Worm (Caenorhabditis elegans) whole organism, young adult: ENCODE measurements around the gene K08H2.4.

Source experiments
- B0035.1 ChIP-seq: sonication (generic microtip); optimal IDR thresholded peaks from 2 replicates; lab custom pipeline; 2016; ENCODE audit warnings: missing genetic modification characterization, mild to moderate bottlenecking, missing compliant biosample characterization, missing genotype, missing genetic modification reagents
- C17E4.6 ChIP-seq: fragments of 200-800 bp; sonication (Bioruptor generic); IDR thresholded peaks from 2 replicates; pipeline ENCODE4 v1.3.6; 2022; ENCODE audit warnings: missing genetic modification reagents, missing genetic modification characterization, missing compliant biosample characterization
- F33H1.4 ChIP-seq: fragments of 200-800 bp; sonication (Bioruptor generic); IDR thresholded peaks from 2 replicates; pipeline ENCODE4 v1.3.6; 2022; ENCODE audit warnings: missing genetic modification reagents, missing genetic modification characterization, missing compliant biosample characterization
- F37B4.10 ChIP-seq: fragments of 200-800 bp; sonication (Bioruptor generic); IDR thresholded peaks from 2 replicates; pipeline ENCODE4 v1.3.6; 2022; ENCODE audit warnings: missing genetic modification characterization, missing compliant biosample characterization
- F39B2.1 ChIP-seq: fragments of 200-800 bp; sonication (Bioruptor generic); IDR thresholded peaks from 2 replicates; pipeline ENCODE4 v1.3.6; 2022; ENCODE audit warnings: missing genetic modification reagents, missing genetic modification characterization, missing compliant biosample characterization
- F57A8.1 ChIP-seq: fragments of 200-800 bp; sonication (Bioruptor generic); optimal IDR thresholded peaks from 2 replicates; lab custom pipeline; 2018; ENCODE audit warnings: mild to moderate bottlenecking, missing genetic modification characterization, moderate library complexity, missing compliant biosample characterization
- K11D2.4 ChIP-seq: fragments of 200-800 bp; sonication (Bioruptor generic); IDR thresholded peaks from 2 replicates; pipeline ENCODE4 v1.3.6; 2022; ENCODE audit warnings: missing genetic modification reagents, missing genetic modification characterization, missing compliant biosample characterization
- K12H6.12 ChIP-seq: fragments of 200-800 bp; sonication (Bioruptor generic); optimal IDR thresholded peaks from 2 replicates; lab custom pipeline; 2018; ENCODE audit warnings: mild to moderate bottlenecking, missing genetic modification characterization, missing compliant biosample characterization
- T07F8.4 ChIP-seq: sonication (generic microtip); optimal IDR thresholded peaks from 2 replicates; lab custom pipeline; 2016; ENCODE audit warnings: mild to moderate bottlenecking, missing genetic modification characterization, moderate library complexity, missing compliant biosample characterization
- Y56A3A.18 ChIP-seq: fragments of 200-800 bp; sonication (Bioruptor generic); IDR thresholded peaks from 2 replicates; pipeline ENCODE4 v1.3.6; 2022; ENCODE audit warnings: missing genetic modification reagents, missing genetic modification characterization, missing compliant biosample characterization
- Y67H2A.10 ChIP-seq: fragments of 200-800 bp; sonication (Bioruptor generic); conservative IDR thresholded peaks from 2 replicates; pipeline ENCODE4 v1.3.6; 2022; ENCODE audit warnings: missing genetic modification reagents, missing genetic modification characterization, missing compliant biosample characterization
- Y95B8A.8 ChIP-seq: fragments of 200-800 bp; sonication (Bioruptor generic); IDR thresholded peaks from 2 replicates; pipeline ENCODE4 v1.3.6; 2022; ENCODE audit warnings: missing genetic modification reagents, missing genetic modification characterization, missing compliant biosample characterization
- ZK185.1 ChIP-seq: sonication (generic microtip); optimal IDR thresholded peaks from 2 replicates; lab custom pipeline; 2016; ENCODE audit warnings: mild to moderate bottlenecking, missing genetic modification characterization, missing compliant biosample characterization; ENCODE audit not compliant: poor library complexity, severe bottlenecking
- akir-1 ChIP-seq: fragments of 200-800 bp; sonication (Bioruptor generic); optimal IDR thresholded peaks from 2 replicates; lab custom pipeline; 2018; ENCODE audit warnings: mild to moderate bottlenecking, missing genetic modification characterization, moderate library complexity, missing compliant biosample characterization
- attf-3 ChIP-seq: fragments of 200-800 bp; sonication (Bioruptor generic); conservative IDR thresholded peaks from 2 replicates; pipeline ENCODE4 v1.3.6; 2022; ENCODE audit warnings: missing genetic modification reagents, missing genetic modification characterization, missing compliant biosample characterization
- attf-5 ChIP-seq: fragments of 200-800 bp; sonication (Bioruptor generic); optimal IDR thresholded peaks from 2 replicates; lab custom pipeline; 2018; ENCODE audit warnings: mild to moderate bottlenecking, missing genetic modification characterization, missing compliant biosample characterization
- bed-1 ChIP-seq: fragments of 200-800 bp; sonication (Bioruptor generic); IDR thresholded peaks from 2 replicates; pipeline ENCODE4 v1.3.6; 2022; ENCODE audit warnings: missing genetic modification reagents, missing genetic modification characterization, missing compliant biosample characterization
- ccch-3 ChIP-seq: fragments of 200-800 bp; sonication (Bioruptor generic); optimal IDR thresholded peaks from 2 replicates; lab custom pipeline; 2018; ENCODE audit warnings: mild to moderate bottlenecking, missing genetic modification characterization, missing compliant biosample characterization
- ceh-100 ChIP-seq: fragments of 200-800 bp; sonication (Bioruptor generic); IDR thresholded peaks from 2 replicates; pipeline ENCODE4 v1.3.6; 2022; ENCODE audit warnings: missing genetic modification reagents, missing genetic modification characterization, missing compliant biosample characterization
- egrh-3 ChIP-seq: fragments of 200-800 bp; sonication (Bioruptor generic); IDR thresholded peaks from 2 replicates; pipeline ENCODE4 v1.3.6; 2022; ENCODE audit warnings: missing genetic modification reagents, missing genetic modification characterization, missing compliant biosample characterization
- hlh-26 ChIP-seq: fragments of 200-800 bp; sonication (Bioruptor generic); conservative IDR thresholded peaks from 2 replicates; pipeline ENCODE4 v1.3.6; 2022; ENCODE audit warnings: missing genetic modification reagents, missing genetic modification characterization, missing compliant biosample characterization
- hrde-1 ChIP-seq: sonication (generic microtip); optimal IDR thresholded peaks from 2 replicates; lab custom pipeline; 2016; ENCODE audit warnings: missing genetic modification characterization, mild to moderate bottlenecking, missing compliant biosample characterization, moderate library complexity, missing genotype, missing genetic modification reagents, borderline replicate concordance
- let-526 ChIP-seq: fragments of 200-800 bp; sonication (Bioruptor generic); IDR thresholded peaks from 2 replicates; pipeline ENCODE4 v1.3.6; 2022; ENCODE audit warnings: missing genetic modification reagents, missing genetic modification characterization, missing compliant biosample characterization
- lin-35 ChIP-seq, 3 experiments: fragments of 150-350 bp in 2 of 3; sonication (generic microtip) in 1 of 3; optimal IDR thresholded peaks; 2 replicates each; lab custom pipeline; 2014 to 2018; ENCODE audit warnings: missing biosample characterization in 3 of 3, missing genetic modification characterization in 3 of 3, missing genetic modification reagents in 3 of 3
- lin-40 ChIP-seq: sonication (generic microtip); optimal IDR thresholded peaks from 2 replicates; lab custom pipeline; 2016; ENCODE audit warnings: missing genetic modification characterization, mild to moderate bottlenecking, missing compliant biosample characterization, missing genotype, missing genetic modification reagents
- lsl-1 ChIP-seq: fragments of 200-800 bp; sonication (Bioruptor generic); optimal IDR thresholded peaks from 2 replicates; lab custom pipeline; 2018; ENCODE audit warnings: mild to moderate bottlenecking, missing genetic modification characterization, moderate library complexity, missing compliant biosample characterization
- madf-10 ChIP-seq: sonication (generic microtip); optimal IDR thresholded peaks from 2 replicates; lab custom pipeline; 2016; ENCODE audit warnings: mild to moderate bottlenecking, missing genetic modification characterization, missing compliant biosample characterization
- madf-3 ChIP-seq: fragments of 200-800 bp; sonication (Bioruptor generic); IDR thresholded peaks from 2 replicates; pipeline ENCODE4 v1.3.6; 2022; ENCODE audit warnings: missing genetic modification reagents, missing genetic modification characterization, missing compliant biosample characterization
- mes-4 ChIP-seq: sonication (generic microtip); optimal IDR thresholded peaks from 2 replicates; lab custom pipeline; 2016; ENCODE audit warnings: missing genotype, missing genetic modification characterization, missing compliant biosample characterization
- nhr-80 ChIP-seq: sonication (generic microtip); optimal IDR thresholded peaks from 2 replicates; lab custom pipeline; 2016; ENCODE audit warnings: missing genetic modification characterization, missing compliant biosample characterization
- pbrm-1 ChIP-seq: fragments of 200-800 bp; sonication (Bioruptor generic); IDR thresholded peaks from 2 replicates; pipeline ENCODE4 v1.3.6; 2022; ENCODE audit warnings: missing genetic modification reagents, missing genetic modification characterization, missing compliant biosample characterization
- pha-4 ChIP-seq: fragments of 150-350 bp; sonication (generic microtip); optimal IDR thresholded peaks from 2 replicates; lab custom pipeline; 2014; ENCODE audit warnings: missing biosample characterization, missing genetic modification reagents, missing genetic modification characterization
- rec-8 ChIP-seq, 2 experiments: sonication (generic microtip); optimal IDR thresholded peaks; 2 replicates each; lab custom pipeline; 2016; ENCODE audit warnings: mild to moderate bottlenecking in 2 of 2, missing genetic modification characterization in 2 of 2, missing genetic modification reagents in 2 of 2, missing genotype in 2 of 2, missing biosample characterization in 1 of 2, missing compliant biosample characterization in 1 of 2, moderate library complexity in 1 of 2
- rpc-1 ChIP-seq, 2 experiments: fragments of 150-350 bp in 1 of 2; sonication (generic microtip) in 1 of 2; optimal IDR thresholded peaks; 2 replicates each; lab custom pipeline; 2014 to 2018; ENCODE audit warnings: missing biosample characterization in 1 of 2, missing genetic modification characterization in 1 of 2, missing genetic modification reagents in 1 of 2, missing genotype in 1 of 2
- sea-2 ChIP-seq: fragments of 200-800 bp; sonication (Bioruptor generic); IDR thresholded peaks from 2 replicates; pipeline ENCODE4 v1.3.6; 2022; ENCODE audit warnings: missing genetic modification characterization, missing compliant biosample characterization
- snpc-3.4 ChIP-seq: sonication (generic microtip); optimal IDR thresholded peaks from 2 replicates; lab custom pipeline; 2017; ENCODE audit warnings: missing genetic modification characterization, mild to moderate bottlenecking, missing compliant biosample characterization, antibody characterized with exemption, moderate library complexity, missing genotype, missing genetic modification reagents
- snpc-4 ChIP-seq, 5 experiments: fragments of 150-350 bp in 1 of 5; sonication (generic microtip) in 4 of 5; optimal IDR thresholded peaks; 2 replicates each; lab custom pipeline; 2014 to 2018; ENCODE audit warnings: missing genetic modification characterization in 5 of 5, missing biosample characterization in 3 of 5, antibody characterized with exemption in 2 of 5, mild to moderate bottlenecking in 2 of 5, missing compliant biosample characterization in 2 of 5, missing genotype in 2 of 5, moderate library complexity in 2 of 5, missing genetic modification reagents in 1 of 5
- somi-1 ChIP-seq: fragments of 200-800 bp; sonication (Bioruptor generic); optimal IDR thresholded peaks from 2 replicates; lab custom pipeline; 2018; ENCODE audit warnings: mild to moderate bottlenecking, missing genetic modification characterization, missing compliant biosample characterization
- tbx-9 ChIP-seq: sonication (generic microtip); optimal IDR thresholded peaks from 2 replicates; lab custom pipeline; 2016; ENCODE audit warnings: borderline replicate concordance, missing genetic modification characterization, inconsistent platforms, missing compliant biosample characterization
- tlf-1 ChIP-seq: fragments of 200-800 bp; sonication (Bioruptor generic); optimal IDR thresholded peaks from 2 replicates; lab custom pipeline; 2018; ENCODE audit warnings: mild to moderate bottlenecking, missing genetic modification characterization, missing compliant biosample characterization
- unc-130 ChIP-seq: sonication (generic microtip); optimal IDR thresholded peaks from 2 replicates; lab custom pipeline; 2016; ENCODE audit warnings: missing genetic modification reagents, missing genetic modification characterization, missing compliant biosample characterization
- unc-62 ChIP-seq: fragments of 150-350 bp; optimal IDR thresholded peaks from 2 replicates; lab custom pipeline; 2014; ENCODE audit warnings: missing biosample characterization, missing genetic modification reagents, missing genetic modification characterization
- xnd-1 ChIP-seq: sonication (generic microtip); optimal IDR thresholded peaks from 2 replicates; lab custom pipeline; 2016; ENCODE audit warnings: missing genotype, missing genetic modification reagents, missing genetic modification characterization, missing compliant biosample characterization
- zfh-2 ChIP-seq: fragments of 200-800 bp; sonication (Bioruptor generic); conservative IDR thresholded peaks from 2 replicates; pipeline ENCODE4 v1.3.6; 2022; ENCODE audit warnings: missing genetic modification reagents, missing genetic modification characterization, missing compliant biosample characterization
- ztf-22 ChIP-seq: fragments of 200-800 bp; sonication (Bioruptor generic); optimal IDR thresholded peaks from 2 replicates; lab custom pipeline; 2018; ENCODE audit warnings: mild to moderate bottlenecking, missing genetic modification characterization, moderate library complexity, missing compliant biosample characterization
- ztf-25 ChIP-seq: fragments of 200-800 bp; sonication (Bioruptor generic); IDR thresholded peaks from 2 replicates; pipeline ENCODE4 v1.3.6; 2022; ENCODE audit warnings: missing genetic modification reagents, missing genetic modification characterization, missing compliant biosample characterization
- ztf-6 ChIP-seq: fragments of 200-800 bp; sonication (Bioruptor generic); IDR thresholded peaks from 2 replicates; pipeline ENCODE4 v1.3.6; 2022; ENCODE audit warnings: missing genetic modification reagents, missing genetic modification characterization, missing compliant biosample characterization

K08H2.4 gene

ce11 chrX:13283462-13283861 lies 45.2 kb downstream of the K08H2.4 start:
- TF ChIP-seq lin-40 (tag; lab: Kevin White, UChicago) (no peak), akir-1 (GFP tag; lab: Kevin White, UChicago) (no peak), rpc-1 (optimal IDR thresholded peaks at IDR 0.05; lab: Kevin White, UChicago) (peak; percentile 92), rpc-1 (tag; optimal IDR thresholded peaks at IDR 0.05; lab: Kevin White, UChicago) (peak; percentile 97), pha-4 (no peak), hlh-26 (GFP tag; lab: Robert Waterston, UW) (no peak), bed-1 (GFP tag; lab: Robert Waterston, UW) (no peak), pbrm-1 (GFP tag; lab: Robert Waterston, UW) (peak; percentile 73), F57A8.1 (no peak), K11D2.4 (GFP tag; lab: Robert Waterston, UW) (no peak), egrh-3 (GFP tag; lab: Robert Waterston, UW) (0 out of 2 replicates have a peak, but pooled peaks have one; percentile 13), F37B4.10 (no peak), ztf-25 (GFP tag; lab: Robert Waterston, UW) (peak; percentile 89), Y95B8A.8 (no peak), hrde-1 (tag; lab: Kevin White, UChicago) (peak; percentile 51), madf-10 (tag; lab: Kevin White, UChicago) (no peak), attf-3 (GFP tag; lab: Robert Waterston, UW) (no peak), tlf-1 (GFP tag; lab: Kevin White, UChicago) (no peak), attf-5 (GFP tag; lab: Kevin White, UChicago) (peak; percentile 25), ccch-3 (peak; percentile 18), F39B2.1 (GFP tag; lab: Robert Waterston, UW) (no peak), unc-130 (GFP tag; lab: Kevin White, UChicago) (peak; percentile 13), zfh-2 (GFP tag; lab: Robert Waterston, UW) (no peak), somi-1 (GFP tag; lab: Kevin White, UChicago) (no peak), sea-2 (GFP tag; lab: Robert Waterston, UW) (no peak), B0035.1 (tag; lab: Kevin White, UChicago) (peak; percentile 11), rec-8 (tag; optimal IDR thresholded peaks at IDR 0.05; lab: Kevin White, UChicago) (peak; percentile 58 to 76), F33H1.4 (GFP tag; lab: Robert Waterston, UW) (no peak), ceh-100 (GFP tag; lab: Robert Waterston, UW) (no peak), Y67H2A.10 (no peak), snpc-3.4 (peak; percentile 9), ZK185.1 (tag; lab: Kevin White, UChicago) (peak; percentile 48), tbx-9 (tag; lab: Kevin White, UChicago) (no peak), ztf-6 (no peak), madf-3 (GFP tag; lab: Robert Waterston, UW) (no peak), Y56A3A.18 (peak; percentile 57; the same call in 1 of the 2 replicates), K12H6.12 (tag; lab: Kevin White, UChicago) (no peak), T07F8.4 (tag; lab: Kevin White, UChicago) (peak; percentile 63), nhr-80 (tag; lab: Kevin White, UChicago) (peak; percentile 4), ztf-22 (no peak), C17E4.6 (GFP tag; lab: Robert Waterston, UW) (no peak), unc-62 (no peak), xnd-1 (no peak), mes-4 (peak; percentile 51), lsl-1 (no peak), let-526 (GFP tag; lab: Robert Waterston, UW) (no peak), lin-35 (GFP tag; optimal IDR thresholded peaks at IDR 0.05; lab: Kevin White, UChicago) (no peak), snpc-4 (GFP tag; optimal IDR thresholded peaks at IDR 0.05; lab: Kevin White, UChicago) (peak; percentile 11), snpc-4 (tag; optimal IDR thresholded peaks at IDR 0.05; lab: Kevin White, UChicago) (peak in 1 of 4 experiments; percentile 34)
